Worm (Caenorhabditis elegans) whole organism, L3 larva: Measurements from ENCODE around the gene gst-15.

Experiments used
- aly-2 ChIP-seq: fragments of 150-350 bp; optimal IDR thresholded peaks from 2 replicates; lab custom pipeline; 2014; ENCODE audit warnings: missing biosample characterization, missing genetic modification characterization
- egl-27 ChIP-seq: sonication (generic microtip); optimal IDR thresholded peaks from 4 replicates; lab custom pipeline; 2017; ENCODE audit warnings: missing biosample characterization, missing genetic modification reagents, missing genetic modification characterization
- egl-5 ChIP-seq: fragments of 150-350 bp; optimal IDR thresholded peaks from 2 replicates; lab custom pipeline; 2017; ENCODE audit warnings: missing biosample characterization, missing genetic modification reagents, missing genetic modification characterization, inconsistent platforms
- elt-3 ChIP-seq, 3 experiments: fragments of 150-350 bp in 1 of 3; sonication (generic microtip) in 2 of 3; optimal IDR thresholded peaks; 2 replicates in 2 of 3; 4 replicates in 1 of 3; lab custom pipeline; 2014 to 2017; ENCODE audit warnings: missing biosample characterization in 3 of 3, missing genetic modification characterization in 3 of 3
- lin-15B ChIP-seq: fragments of 150-350 bp; optimal IDR thresholded peaks from 2 replicates; lab custom pipeline; 2014; ENCODE audit warnings: missing biosample characterization, missing genetic modification characterization
- nfya-1 ChIP-seq: sonication (generic microtip); optimal IDR thresholded peaks from 2 replicates; lab custom pipeline; 2017; ENCODE audit warnings: missing genetic modification characterization, mild to moderate bottlenecking, missing compliant biosample characterization, antibody characterized with exemption, moderate library complexity; ENCODE audit not compliant: insufficient read depth
- nhr-12 ChIP-seq: fragments of 150-350 bp; optimal IDR thresholded peaks from 2 replicates; lab custom pipeline; 2014; ENCODE audit warnings: missing biosample characterization, missing genetic modification characterization
- snpc-4 ChIP-seq: fragments of 150-350 bp; optimal IDR thresholded peaks from 2 replicates; lab custom pipeline; 2014; ENCODE audit warnings: missing biosample characterization, missing genetic modification characterization
- tbx-2 ChIP-seq: sonication (generic microtip); optimal IDR thresholded peaks from 2 replicates; lab custom pipeline; 2016; ENCODE audit warnings: mild to moderate bottlenecking, missing genetic modification characterization, missing compliant biosample characterization
- unc-39 ChIP-seq: sonication (generic microtip); optimal IDR thresholded peaks from 4 replicates; lab custom pipeline; 2017; ENCODE audit warnings: missing biosample characterization, missing genetic modification characterization

ce11 chrII:13638576-13638975, 25.6 kb upstream of the gst-15 start:
- TF ChIP-seq nhr-12 (tag; lab: Kevin White, UChicago): no peak
- peak; percentile 17 for TF ChIP-seq nfya-1
- no peak for TF ChIP-seq lin-15B (tag; lab: Kevin White, UChicago)
- no peak for TF ChIP-seq egl-27 (tag; lab: Kevin White, UChicago)
- TF ChIP-seq snpc-4: no peak
- TF ChIP-seq aly-2 (tag; lab: Kevin White, UChicago): no peak
- peak in 1 of 3 experiments; percentile 5 for TF ChIP-seq elt-3 (tag; optimal IDR thresholded peaks at IDR 0.05; lab: Kevin White, UChicago)
- no peak for TF ChIP-seq tbx-2 (tag; lab: Kevin White, UChicago)
- no peak for TF ChIP-seq unc-39 (tag; lab: Kevin White, UChicago)
- no peak for TF ChIP-seq egl-5 (tag; lab: Kevin White, UChicago)
